Fruit fly (Drosophila melanogaster) whole organism, embryonic: ENCODE results near the gene Rdh.

ENCODE experiments used
- Antp ChIP-seq: fragments of 200-800 bp; sonication (Bioruptor generic); optimal IDR thresholded peaks from 3 replicates; lab custom pipeline; 2016; ENCODE audit warnings: missing biosample characterization, missing genetic modification characterization
- Bteb2 ChIP-seq: fragments of 200-800 bp; sonication (Bioruptor generic); optimal IDR thresholded peaks from 2 replicates; lab custom pipeline; 2016; ENCODE audit warnings: missing biosample characterization, missing genetic modification characterization
- CG1024 ChIP-seq: fragments of 200-800 bp; sonication (Bioruptor generic); IDR thresholded peaks from 2 replicates; pipeline ENCODE4 v1.3.6; 2022; ENCODE audit warnings: missing biosample characterization, missing genetic modification characterization
- CG10462 ChIP-seq: fragments of 200-800 bp; sonication (Bioruptor generic); optimal IDR thresholded peaks from 2 replicates; lab custom pipeline; 2016; ENCODE audit warnings: missing biosample characterization, missing genetic modification characterization
- CG11456 ChIP-seq: fragments of 200-800 bp; sonication (Bioruptor generic); IDR thresholded peaks from 3 replicates; pipeline ENCODE4 v1.3.6; 2022; ENCODE audit warnings: missing biosample characterization, missing genetic modification characterization
- CG11723 ChIP-seq: fragments of 200-800 bp; sonication (Bioruptor generic); optimal IDR thresholded peaks from 2 replicates; lab custom pipeline; 2017; ENCODE audit warnings: missing biosample characterization, mild to moderate bottlenecking, missing genetic modification characterization
- CG12659 ChIP-seq: fragments of 200-800 bp; sonication (Bioruptor generic); optimal IDR thresholded peaks from 3 replicates; lab custom pipeline; 2017; ENCODE audit warnings: mild to moderate bottlenecking, missing biosample characterization, missing genetic modification reagents, missing genetic modification characterization
- CG12769 ChIP-seq: fragments of 200-800 bp; sonication (Bioruptor generic); optimal IDR thresholded peaks from 2 replicates; lab custom pipeline; 2019; ENCODE audit warnings: missing biosample characterization, mild to moderate bottlenecking, missing genetic modification characterization, moderate library complexity
- CG13123 ChIP-seq: fragments of 200-800 bp; sonication (Bioruptor generic); optimal IDR thresholded peaks from 2 replicates; lab custom pipeline; 2016; ENCODE audit warnings: missing biosample characterization, missing genetic modification characterization
- CG13296 ChIP-seq: fragments of 200-800 bp; sonication (Bioruptor generic); optimal IDR thresholded peaks from 3 replicates; lab custom pipeline; 2018; ENCODE audit warnings: missing biosample characterization, mild to moderate bottlenecking, missing genetic modification characterization
- CG13894 ChIP-seq: fragments of 200-800 bp; sonication (Bioruptor generic); optimal IDR thresholded peaks from 3 replicates; lab custom pipeline; 2018; ENCODE audit warnings: missing biosample characterization, mild to moderate bottlenecking, missing genetic modification characterization, moderate library complexity
- CG14014 ChIP-seq: fragments of 200-800 bp; sonication (Bioruptor generic); IDR thresholded peaks from 2 replicates; pipeline ENCODE4 v1.3.6; 2022; ENCODE audit warnings: missing biosample characterization, missing genetic modification characterization
- CG15601 ChIP-seq: fragments of 200-800 bp; sonication (Bioruptor generic); optimal IDR thresholded peaks from 3 replicates; lab custom pipeline; 2019; ENCODE audit warnings: missing biosample characterization, mild to moderate bottlenecking, missing genetic modification characterization, moderate library complexity
- CG18476 ChIP-seq: fragments of 200-800 bp; sonication (Bioruptor generic); optimal IDR thresholded peaks from 2 replicates; lab custom pipeline; 2016; ENCODE audit warnings: missing biosample characterization, mild to moderate bottlenecking, missing genetic modification characterization
- CG18764 ChIP-seq: fragments of 200-800 bp; sonication (Bioruptor generic); optimal IDR thresholded peaks from 3 replicates; lab custom pipeline; 2016; ENCODE audit warnings: missing biosample characterization, missing genetic modification characterization
- CG2120 ChIP-seq: fragments of 200-800 bp; sonication (Bioruptor generic); optimal IDR thresholded peaks from 3 replicates; lab custom pipeline; 2016; ENCODE audit warnings: missing biosample characterization, missing genetic modification characterization
- CG2202 ChIP-seq: fragments of 200-800 bp; sonication (Bioruptor generic); optimal IDR thresholded peaks from 2 replicates; lab custom pipeline; 2018; ENCODE audit warnings: missing biosample characterization, mild to moderate bottlenecking, missing genetic modification characterization
- CG2712 ChIP-seq: fragments of 200-800 bp; optimal IDR thresholded peaks from 3 replicates; lab custom pipeline; 2019; ENCODE audit warnings: missing biosample characterization, mild to moderate bottlenecking, missing genetic modification characterization, moderate library complexity
- CG32767 ChIP-seq: fragments of 200-800 bp; sonication (Bioruptor generic); IDR thresholded peaks from 2 replicates; pipeline ENCODE4 v1.3.6; 2022; ENCODE audit warnings: missing biosample characterization, missing genetic modification characterization
- CG3407 ChIP-seq: fragments of 200-800 bp; sonication (Bioruptor generic); optimal IDR thresholded peaks from 2 replicates; lab custom pipeline; 2018; ENCODE audit warnings: missing biosample characterization, mild to moderate bottlenecking, missing genetic modification characterization
- CG4617 ChIP-seq: fragments of 200-800 bp; sonication (Bioruptor generic); optimal IDR thresholded peaks from 3 replicates; lab custom pipeline; 2016; ENCODE audit warnings: missing biosample characterization, missing genetic modification characterization, borderline replicate concordance
- CG4820 ChIP-seq: fragments of 200-800 bp; sonication (Bioruptor generic); optimal IDR thresholded peaks from 3 replicates; lab custom pipeline; 2016; ENCODE audit warnings: missing biosample characterization, missing genetic modification characterization
- CG8478 ChIP-seq: fragments of >200 bp; optimal IDR thresholded peaks from 2 replicates; lab custom pipeline; 2018
- CG9797 ChIP-seq: fragments of 200-800 bp; sonication (Bioruptor generic); optimal IDR thresholded peaks from 3 replicates; lab custom pipeline; 2018; ENCODE audit warnings: missing biosample characterization, mild to moderate bottlenecking, missing genetic modification characterization
- Doc3 ChIP-seq: fragments of 200-800 bp; sonication (Bioruptor generic); IDR thresholded peaks from 3 replicates; pipeline ENCODE4 v1.3.6; 2022; ENCODE audit warnings: missing biosample characterization, missing genetic modification characterization; ENCODE audit not compliant: partially characterized antibody
- Fer2 ChIP-seq: fragments of 200-800 bp; sonication (Bioruptor generic); optimal IDR thresholded peaks from 2 replicates; lab custom pipeline; 2018; ENCODE audit warnings: missing biosample characterization, mild to moderate bottlenecking, missing genetic modification characterization, moderate library complexity
- H2.0 ChIP-seq: fragments of 200-800 bp; sonication (Bioruptor generic); IDR thresholded peaks from 2 replicates; pipeline ENCODE4 v1.3.6; 2022; ENCODE audit warnings: missing biosample characterization, missing genetic modification characterization
- HLH54F ChIP-seq: fragments of 200-800 bp; sonication (Bioruptor generic); optimal IDR thresholded peaks from 3 replicates; lab custom pipeline; 2016; ENCODE audit warnings: missing biosample characterization, missing genetic modification characterization
- HmgZ ChIP-seq: fragments of 200-800 bp; sonication (Bioruptor generic); optimal IDR thresholded peaks from 2 replicates; lab custom pipeline; 2018; ENCODE audit warnings: missing biosample characterization, mild to moderate bottlenecking, missing genetic modification characterization
- MTF-1 ChIP-seq: fragments of 200-800 bp; sonication (Bioruptor generic); optimal IDR thresholded peaks from 2 replicates; lab custom pipeline; 2018; ENCODE audit warnings: missing biosample characterization, mild to moderate bottlenecking, missing genetic modification characterization, borderline replicate concordance
- Poxn ChIP-seq: fragments of 200-800 bp; sonication (Bioruptor generic); IDR thresholded peaks from 2 replicates; pipeline ENCODE4 v1.3.6; 2022; ENCODE audit warnings: missing biosample characterization, missing genetic modification characterization
- Ravus ChIP-seq: fragments of 200-800 bp; sonication (Bioruptor generic); IDR thresholded peaks from 2 replicates; pipeline ENCODE4 v1.3.6; 2022; ENCODE audit warnings: missing biosample characterization, missing genetic modification characterization
- Sry-δ ChIP-seq: fragments of 200-800 bp; sonication (Bioruptor generic); optimal IDR thresholded peaks from 2 replicates; lab custom pipeline; 2016; ENCODE audit warnings: missing biosample characterization, missing genetic modification characterization
- br ChIP-seq: fragments of >200 bp; optimal IDR thresholded peaks from 2 replicates; lab custom pipeline; 2017
- chinmo ChIP-seq: fragments of 200-800 bp; sonication (Bioruptor generic); IDR thresholded peaks from 4 replicates; pipeline ENCODE4 v1.3.6; 2022; ENCODE audit warnings: missing biosample characterization, missing genetic modification characterization; ENCODE audit not compliant: partially characterized antibody
- dimm ChIP-seq: fragments of 200-800 bp; sonication (Bioruptor generic); IDR thresholded peaks from 2 replicates; pipeline ENCODE4 v1.3.6; 2022; ENCODE audit warnings: missing biosample characterization, missing genetic modification characterization
- fd3F ChIP-seq: fragments of 200-800 bp; sonication (Bioruptor generic); optimal IDR thresholded peaks from 2 replicates; lab custom pipeline; 2018; ENCODE audit warnings: missing biosample characterization, mild to moderate bottlenecking, missing genetic modification characterization, moderate library complexity
- gce ChIP-seq: fragments of 200-800 bp; sonication (Bioruptor generic); IDR thresholded peaks from 3 replicates; pipeline ENCODE4 v1.3.6; 2022; ENCODE audit warnings: missing biosample characterization, missing genetic modification characterization
- h ChIP-seq: fragments of >200 bp; optimal IDR thresholded peaks from 2 replicates; lab custom pipeline; 2017
- mam ChIP-seq: fragments of 200-800 bp; sonication (Bioruptor generic); optimal IDR thresholded peaks from 3 replicates; lab custom pipeline; 2016; ENCODE audit warnings: missing biosample characterization, missing genetic modification characterization
- pan ChIP-seq, 4 experiments: fragments of >200 bp in 3 of 4; fragments of 200-800 bp in 1 of 4; sonication (Bioruptor generic) in 1 of 4; optimal IDR thresholded peaks in 3 of 4; IDR thresholded peaks in 1 of 4; 2 replicates each; pipeline versions ENCODE4 v1.3.6 to Lab custom; 2017 to 2022; ENCODE audit warnings: missing biosample characterization in 2 of 4, missing genetic modification characterization in 2 of 4, mixed read lengths in 1 of 4
- pnt ChIP-seq: fragments of 200-800 bp; sonication (Bioruptor generic); optimal IDR thresholded peaks from 3 replicates; lab custom pipeline; 2016; ENCODE audit warnings: missing biosample characterization, missing genetic modification characterization
- row ChIP-seq: fragments of 200-800 bp; sonication (Bioruptor generic); IDR thresholded peaks from 3 replicates; pipeline ENCODE4 v1.3.6; 2022; ENCODE audit warnings: missing biosample characterization, missing genetic modification characterization
- sens ChIP-seq: fragments of 200-800 bp; sonication (Bioruptor generic); peaks from one replicate; lab custom pipeline; 2016; ENCODE audit warnings: missing biosample characterization, missing genetic modification characterization
- sima ChIP-seq: fragments of 200-800 bp; sonication (Bioruptor generic); optimal IDR thresholded peaks from 2 replicates; lab custom pipeline; 2016; ENCODE audit warnings: missing biosample characterization, missing genetic modification characterization
- tap ChIP-seq: fragments of 200-800 bp; optimal IDR thresholded peaks from 3 replicates; lab custom pipeline; 2019; ENCODE audit warnings: missing biosample characterization, mild to moderate bottlenecking, missing genetic modification characterization, moderate library complexity
- tin ChIP-seq: fragments of 200-800 bp; sonication (Bioruptor generic); optimal IDR thresholded peaks from 3 replicates; lab custom pipeline; 2016; ENCODE audit warnings: missing biosample characterization, missing genetic modification characterization
- tio ChIP-seq: fragments of 200-800 bp; sonication (Bioruptor generic); optimal IDR thresholded peaks from 2 replicates; lab custom pipeline; 2017; ENCODE audit warnings: missing biosample characterization, missing genetic modification characterization, inconsistent platforms
- trem ChIP-seq: fragments of 200-800 bp; optimal IDR thresholded peaks from 3 replicates; lab custom pipeline; 2019; ENCODE audit warnings: missing biosample characterization, mild to moderate bottlenecking, missing genetic modification characterization, moderate library complexity
- vnd ChIP-seq: fragments of 200-800 bp; sonication (Bioruptor generic); IDR thresholded peaks from 3 replicates; pipeline ENCODE4 v1.3.6; 2022; ENCODE audit warnings: missing biosample characterization, missing genetic modification characterization; ENCODE audit not compliant: partially characterized antibody
- zen2 ChIP-seq: fragments of 200-800 bp; sonication (Bioruptor generic); IDR thresholded peaks from 3 replicates; pipeline ENCODE4 v1.3.6; 2022; ENCODE audit warnings: missing biosample characterization, missing genetic modification characterization; ENCODE audit not compliant: partially characterized antibody
- zfh2 ChIP-seq: fragments of 200-800 bp; sonication (Bioruptor generic); optimal IDR thresholded peaks from 2 replicates; lab custom pipeline; 2016; ENCODE audit warnings: missing biosample characterization, missing genetic modification characterization

Rdh gene

DNA sequence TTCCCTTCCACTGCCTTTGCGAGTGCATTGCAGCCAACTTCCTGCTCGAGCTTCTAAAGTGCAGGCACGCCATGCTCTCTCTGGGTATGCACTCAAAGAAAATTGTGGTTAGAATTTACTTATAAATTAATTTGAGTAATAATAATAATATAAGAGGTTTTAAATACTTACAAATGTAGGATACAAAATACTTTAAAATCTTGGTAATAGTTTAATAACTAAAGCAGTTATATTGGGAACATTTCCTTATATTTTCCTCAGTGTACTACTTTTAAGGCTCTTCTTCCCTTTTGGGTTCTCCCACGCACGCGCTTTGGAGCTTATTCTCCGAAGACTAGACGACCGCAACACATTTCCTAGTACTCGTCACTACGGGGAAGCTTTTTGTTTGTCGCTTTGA is 1.3 kb downstream of the Rdh start (continued):
- TF ChIP-seq Sry-δ (GFP tag; lab: Kevin White, UChicago) (no peak), Bteb2 (GFP tag; lab: Kevin White, UChicago) (no peak), Doc3 (GFP tag; lab: Robert Waterston, UW) (no peak), sens (peak; percentile 90), pnt (no peak), CG11456 (GFP tag; lab: Robert Waterston, UW) (peak; percentile 70; the same call in 2 of the 3 replicates), row (GFP tag; lab: Robert Waterston, UW) (peak; percentile 91), CG8478 (lab: Kevin White, UChicago) (no peak), vnd (GFP tag; lab: Robert Waterston, UW) (no peak), CG18476 (peak; percentile 48), CG2120 (GFP tag; lab: Kevin White, UChicago) (peak; percentile 72), zfh2 (GFP tag; lab: Kevin White, UChicago) (no peak), pan (optimal IDR thresholded peaks at IDR 0.05; lab: Kevin White, UChicago) (no peak), pan (GFP tag; optimal IDR thresholded peaks at IDR 0.05 in 1 of 2, IDR thresholded peaks at IDR 0.05 in 1 of 2) (peak in 1 of 2 experiments; percentile 90), CG13123 (GFP tag; lab: Kevin White, UChicago) (no peak), chinmo (GFP tag; lab: Robert Waterston, UW) (0 out of 4 replicates have a peak, but pooled peaks have one; percentile 34), zen2 (GFP tag; lab: Robert Waterston, UW) (no peak), tio (peak; percentile 72), fd3F (GFP tag; lab: Kevin White, UChicago) (peak; percentile 79), CG4617 (GFP tag; lab: Kevin White, UChicago) (no peak), CG4820 (GFP tag; lab: Kevin White, UChicago) (peak; percentile 43), Antp (GFP tag; lab: Kevin White, UChicago) (peak; percentile 7), CG32767 (GFP tag; lab: Robert Waterston, UW) (peak; percentile 80), CG10462 (GFP tag; lab: Kevin White, UChicago) (peak; percentile 57), CG11723 (GFP tag; lab: Kevin White, UChicago) (no peak), HmgZ (tag; lab: Kevin White, UChicago) (peak; percentile 52), gce (GFP tag; lab: Robert Waterston, UW) (peak; percentile 61; the same call in 1 of the 3 replicates), dimm (GFP tag; lab: Robert Waterston, UW) (peak; percentile 39; the same call in 1 of the 2 replicates), CG2202 (peak; percentile 53), H2.0 (GFP tag; lab: Robert Waterston, UW) (peak; percentile 77), CG1024 (GFP tag; lab: Robert Waterston, UW) (peak; percentile 68), mam (GFP tag; lab: Kevin White, UChicago) (peak; percentile 24), CG14014 (peak; percentile 78), sima (GFP tag; lab: Kevin White, UChicago) (no peak), CG13894 (peak; percentile 86), MTF-1 (GFP tag; lab: Kevin White, UChicago) (peak; percentile 29), Poxn (GFP tag; lab: Robert Waterston, UW) (no peak), CG3407 (peak; percentile 52), HLH54F (peak; percentile 11), CG2712 (tag; lab: Kevin White, UChicago) (peak; percentile 88), CG12769 (peak; percentile 61), trem (peak; percentile 58), CG9797 (GFP tag; lab: Kevin White, UChicago) (no peak), CG18764 (peak; percentile 53), CG12659 (GFP tag; lab: Kevin White, UChicago) (peak; percentile 84), h (no peak), br (lab: Kevin White, UChicago) (no peak), CG15601 (tag; lab: Kevin White, UChicago) (peak; percentile 77), tap (peak; percentile 76), tin (GFP tag; lab: Kevin White, UChicago) (peak; percentile 75), Fer2 (tag; lab: Kevin White, UChicago) (peak; percentile 73), Ravus (GFP tag; lab: Robert Waterston, UW) (peak; percentile 59), CG13296 (peak; percentile 85)
